Worm (Caenorhabditis elegans): ENCODE measurements around the gene abhd-14.

abhd-14 gene

DNA sequence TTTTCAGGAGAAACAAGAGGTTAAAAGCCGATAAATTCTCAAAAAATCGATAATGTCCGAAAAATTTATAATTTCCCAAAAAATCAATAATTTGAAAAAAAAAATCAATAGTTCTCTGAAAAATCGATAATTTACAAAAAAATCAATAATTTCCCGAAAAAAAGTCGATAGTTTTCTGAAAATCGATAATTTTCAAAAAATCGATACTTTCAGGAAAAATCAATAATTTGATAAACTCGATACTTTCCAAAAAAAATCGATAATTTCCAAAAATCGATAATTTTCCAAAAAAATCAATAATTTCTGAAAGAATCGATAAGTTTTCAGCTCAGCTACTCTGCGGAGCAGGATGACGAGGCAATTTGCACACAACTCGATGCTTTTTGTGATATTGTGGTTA, 30.2 kb downstream of the abhd-14 start:
- TF ChIP-seq T22C8.4 (GFP tag; IDR thresholded peaks at IDR 0.05) (peak; percentile 98), ztf-29 (GFP tag; IDR thresholded peaks at IDR 0.05) (no peak)

- no peak for TF ChIP-seq T22C8.4 (GFP tag; IDR thresholded peaks at IDR 0.05)
Measured at ce11 chrIV:998914-999313, 30.9 kb downstream of the abhd-14 start, which contains the start of gene Y55F3AM.5. Gene Y55F3AM.5 (plus strand): TSS chrIV:999214.

ce11 chrIV:991647-992400, 38.0 kb downstream of the abhd-14 start, which contains the start of gene lep-2:
Gene lep-2 (plus strand): TSS chrIV:992283.
- TF ChIP-seq flt-1 (GFP tag; IDR thresholded peaks at IDR 0.05) (no peak), T22C8.4 (GFP tag; IDR thresholded peaks at IDR 0.05) (peak; percentile 83)

DNA sequence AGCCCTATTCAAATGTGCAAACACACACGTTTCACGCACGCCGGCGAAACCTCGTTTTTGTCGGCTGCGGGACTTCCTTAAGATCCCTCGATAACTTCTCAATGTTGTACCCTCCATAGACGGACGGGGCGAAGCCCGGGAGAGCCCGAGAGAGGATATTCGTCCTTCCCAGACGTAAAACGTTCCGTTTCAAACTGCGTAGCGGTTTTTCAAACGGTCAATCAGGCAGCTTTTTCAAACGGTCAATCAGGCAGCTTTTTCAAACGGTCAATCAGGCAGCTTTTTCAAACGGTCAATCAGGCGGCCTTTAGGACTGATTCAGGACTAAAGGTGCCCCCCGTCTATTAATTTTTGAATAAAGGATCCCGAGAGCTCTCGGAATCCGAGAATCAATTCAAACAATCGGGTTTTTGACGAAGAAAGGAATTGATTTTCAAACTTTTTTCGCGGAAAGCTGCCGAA, 38.6 kb downstream of the abhd-14 start:
- TF ChIP-seq T22C8.4 (GFP tag; IDR thresholded peaks at IDR 0.05): no peak
- no peak for TF ChIP-seq med-1 (GFP tag; optimal IDR thresholded peaks at IDR 0.05; ENCODE audit: insufficient read depth)
- TF ChIP-seq ztf-29 (GFP tag; IDR thresholded peaks at IDR 0.05): no peak
- TF ChIP-seq flt-1 (GFP tag; IDR thresholded peaks at IDR 0.05): peak; percentile 52; the same call in 1 of the 2 replicates

- TF ChIP-seq klf-2 (GFP tag; conservative IDR thresholded peaks at IDR 0.05) (no peak), flt-1 (GFP tag; IDR thresholded peaks at IDR 0.05) (no peak), ztf-29 (GFP tag; IDR thresholded peaks at IDR 0.05) (no peak), ref-1 (GFP tag; conservative IDR thresholded peaks at IDR 0.05) (no peak), med-1 (GFP tag; optimal IDR thresholded peaks at IDR 0.05; ENCODE audit: insufficient read depth) (no peak), cog-1 (tag; optimal IDR thresholded peaks at IDR 0.05) (no peak), ztf-23 (GFP tag; IDR thresholded peaks at IDR 0.05) (no peak), tab-1 (GFP tag; IDR thresholded peaks at IDR 0.05) (no peak), T22C8.4 (GFP tag; IDR thresholded peaks at IDR 0.05) (no peak)
Measured at ce11 chrIV:990352-990751, 39.5 kb downstream of the abhd-14 start, which contains the start of gene egrh-2. Gene egrh-2 (minus strand): TSS chrIV:990452.

- TF ChIP-seq T22C8.4 (GFP tag; IDR thresholded peaks at IDR 0.05) (peak; percentile 98), ztf-29 (GFP tag; IDR thresholded peaks at IDR 0.05) (no peak), ztf-23 (GFP tag; IDR thresholded peaks at IDR 0.05) (no peak)
Measured at ce11 chrIV:983558-983957, 46.3 kb downstream of the abhd-14 start.

- peak; percentile 97 for TF ChIP-seq T22C8.4 (GFP tag; IDR thresholded peaks at IDR 0.05)
Measured at ce11 chrIV:978309-978708, 51.5 kb downstream of the abhd-14 start.

- TF ChIP-seq T22C8.4 (GFP tag; IDR thresholded peaks at IDR 0.05): peak; percentile 99
Measured at ce11 chrIV:977793-978192, 52.0 kb downstream of the abhd-14 start.
